Fruit fly (Drosophila melanogaster) whole organism, embryonic: ENCODE data around the gene CG15572.
A peak's percentile ranks its signal among the peaks of the same experiment; 100 is the strongest.

Experiments used
- Awh ChIP-seq: fragments of 200-800 bp; sonication (Bioruptor generic); IDR thresholded peaks from 2 replicates; pipeline ENCODE4, ENCODE4 v1.3.6; 2022; ENCODE audit warnings: missing biosample characterization, missing genetic modification characterization
- B-H1 ChIP-seq: fragments of 200-800 bp; sonication (Bioruptor generic); IDR thresholded peaks from 3 replicates; pipeline ENCODE4 v1.3.6; 2022; ENCODE audit warnings: missing biosample characterization, missing genetic modification characterization
- BEAF-32 ChIP-seq: fragments of 200-800 bp; sonication (Bioruptor generic); optimal IDR thresholded peaks from 3 replicates; lab custom pipeline; 2017; ENCODE audit warnings: missing biosample characterization, missing genetic modification characterization, mild to moderate bottlenecking, moderate library complexity, missing genetic modification reagents
- Blimp-1 ChIP-seq: fragments of 200-800 bp; sonication (Bioruptor generic); optimal IDR thresholded peaks from 3 replicates; lab custom pipeline; 2018; ENCODE audit warnings: missing biosample characterization, missing genetic modification characterization, mild to moderate bottlenecking, moderate library complexity, missing genetic modification reagents
- C15 ChIP-seq: fragments of 200-800 bp; sonication (Bioruptor generic); IDR thresholded peaks from 3 replicates; pipeline ENCODE4 v1.3.6; 2022; ENCODE audit warnings: missing biosample characterization, missing genetic modification characterization
- CG10654 ChIP-seq: fragments of 200-800 bp; sonication (Bioruptor generic); optimal IDR thresholded peaks from 2 replicates; lab custom pipeline; 2016; ENCODE audit warnings: missing biosample characterization, missing genetic modification characterization
- CG12391 ChIP-seq: fragments of 200-800 bp; sonication (Bioruptor generic); optimal IDR thresholded peaks from 3 replicates; lab custom pipeline; 2018; ENCODE audit warnings: missing biosample characterization, mild to moderate bottlenecking, missing genetic modification characterization, moderate library complexity
- CG12744 ChIP-seq: fragments of 200-800 bp; sonication (Bioruptor generic); optimal IDR thresholded peaks from 2 replicates; lab custom pipeline; 2016; ENCODE audit warnings: missing biosample characterization, missing genetic modification characterization
- CG13296 ChIP-seq: fragments of 200-800 bp; sonication (Bioruptor generic); optimal IDR thresholded peaks from 3 replicates; lab custom pipeline; 2018; ENCODE audit warnings: missing biosample characterization, mild to moderate bottlenecking, missing genetic modification characterization
- CG14014 ChIP-seq: fragments of 200-800 bp; sonication (Bioruptor generic); IDR thresholded peaks from 2 replicates; pipeline ENCODE4 v1.3.6; 2022; ENCODE audit warnings: missing biosample characterization, missing genetic modification characterization
- CG15073 ChIP-seq: fragments of 200-800 bp; sonication (Bioruptor generic); optimal IDR thresholded peaks from 2 replicates; lab custom pipeline; 2016; ENCODE audit warnings: missing biosample characterization, missing genetic modification characterization
- CG15269 ChIP-seq: fragments of 200-800 bp; sonication (Bioruptor generic); optimal IDR thresholded peaks from 2 replicates; lab custom pipeline; 2018; ENCODE audit warnings: missing biosample characterization, mild to moderate bottlenecking, missing genetic modification characterization, moderate library complexity
- CG16815 ChIP-seq: fragments of 200-800 bp; sonication (Bioruptor generic); optimal IDR thresholded peaks from 3 replicates; lab custom pipeline; 2017; ENCODE audit warnings: missing biosample characterization, mild to moderate bottlenecking, missing genetic modification characterization
- CG16863 ChIP-seq: fragments of 200-800 bp; sonication (Bioruptor generic); optimal IDR thresholded peaks from 3 replicates; lab custom pipeline; 2016; ENCODE audit warnings: missing biosample characterization, missing genetic modification characterization
- CG17829 ChIP-seq: fragments of 200-800 bp; optimal IDR thresholded peaks from 2 replicates; lab custom pipeline; 2019; ENCODE audit warnings: missing biosample characterization, mild to moderate bottlenecking, missing genetic modification characterization, moderate library complexity
- CG34422 ChIP-seq: fragments of 200-800 bp; sonication (Bioruptor generic); IDR thresholded peaks from 3 replicates; pipeline ENCODE4 v1.3.6; 2022; ENCODE audit warnings: missing biosample characterization, missing genetic modification characterization
- CG3995 ChIP-seq: fragments of 200-800 bp; sonication (Bioruptor generic); optimal IDR thresholded peaks from 3 replicates; lab custom pipeline; 2016; ENCODE audit warnings: missing biosample characterization, missing genetic modification characterization
- CG4424 ChIP-seq: fragments of 200-800 bp; sonication (Bioruptor generic); optimal IDR thresholded peaks from 3 replicates; lab custom pipeline; 2016; ENCODE audit warnings: missing biosample characterization, missing genetic modification characterization
- CG6854 ChIP-seq: fragments of 200-800 bp; sonication (Bioruptor generic); optimal IDR thresholded peaks from 3 replicates; lab custom pipeline; 2017; ENCODE audit warnings: missing biosample characterization, mild to moderate bottlenecking, missing genetic modification characterization
- CG7786 ChIP-seq: fragments of 200-800 bp; sonication (Bioruptor generic); optimal IDR thresholded peaks from 2 replicates; lab custom pipeline; 2016; ENCODE audit warnings: missing biosample characterization, missing genetic modification characterization
- CG7839 ChIP-seq: fragments of 200-800 bp; sonication (Bioruptor generic); optimal IDR thresholded peaks from 3 replicates; lab custom pipeline; 2018; ENCODE audit warnings: missing biosample characterization, mild to moderate bottlenecking, missing genetic modification characterization, moderate library complexity
- Chrac-16 ChIP-seq: fragments of 200-800 bp; sonication (Bioruptor generic); optimal IDR thresholded peaks from 3 replicates; lab custom pipeline; 2016; ENCODE audit warnings: missing biosample characterization, missing genetic modification characterization
- E2f1 ChIP-seq: fragments of 200-800 bp; sonication (Bioruptor generic); IDR thresholded peaks from 2 replicates; pipeline ENCODE4 v1.3.6; 2022; ENCODE audit warnings: missing biosample characterization, missing genetic modification characterization
- ERR ChIP-seq: fragments of 200-800 bp; sonication (Bioruptor generic); optimal IDR thresholded peaks from 2 replicates; lab custom pipeline; 2016; ENCODE audit warnings: missing biosample characterization, missing genetic modification characterization
- GATAe ChIP-seq: fragments of 200-800 bp; sonication (Bioruptor generic); conservative IDR thresholded peaks from 2 replicates; pipeline ENCODE4 v1.3.6; 2022; ENCODE audit warnings: missing biosample characterization, missing genetic modification characterization
- Hmr ChIP-seq: fragments of 200-800 bp; sonication (Bioruptor generic); optimal IDR thresholded peaks from 3 replicates; lab custom pipeline; 2017; ENCODE audit warnings: mild to moderate bottlenecking, missing biosample characterization, missing genetic modification reagents, missing genetic modification characterization
- Hr51 ChIP-seq, 2 experiments: fragments of 200-800 bp; sonication (Bioruptor generic); optimal IDR thresholded peaks; 2 replicates in 1 of 2; 3 replicates in 1 of 2; lab custom pipeline; 2016 to 2018; ENCODE audit warnings: missing biosample characterization in 2 of 2, missing genetic modification characterization in 2 of 2, mild to moderate bottlenecking in 1 of 2, moderate library complexity in 1 of 2
- Hsf ChIP-seq: fragments of 200-800 bp; sonication (Bioruptor generic); optimal IDR thresholded peaks from 3 replicates; lab custom pipeline; 2016; ENCODE audit warnings: missing biosample characterization, missing genetic modification characterization
- NfI ChIP-seq: fragments of 200-800 bp; sonication (Bioruptor generic); optimal IDR thresholded peaks from 3 replicates; lab custom pipeline; 2018; ENCODE audit warnings: missing biosample characterization, mild to moderate bottlenecking, missing genetic modification characterization, moderate library complexity
- Rfx ChIP-seq: fragments of 200-800 bp; sonication (Bioruptor generic); IDR thresholded peaks from 2 replicates; pipeline ENCODE4 v1.3.6; 2022; ENCODE audit warnings: missing biosample characterization, missing genetic modification characterization
- Trl ChIP-seq, 3 experiments: fragments of >200 bp in 2 of 3; fragments of 200-800 bp in 1 of 3; sonication (Bioruptor generic) in 1 of 3; optimal IDR thresholded peaks; 2 replicates in 1 of 3; 3 replicates in 2 of 3; lab custom pipeline; 2016 to 2017; ENCODE audit warnings: missing biosample characterization in 1 of 3, missing genetic modification characterization in 1 of 3
- az2 ChIP-seq: fragments of 200-800 bp; sonication (Bioruptor generic); optimal IDR thresholded peaks from 3 replicates; lab custom pipeline; 2016; ENCODE audit warnings: missing biosample characterization, missing genetic modification characterization
- bcd ChIP-seq: fragments of 200-800 bp; sonication (Bioruptor generic); optimal IDR thresholded peaks from 2 replicates; lab custom pipeline; 2017; ENCODE audit warnings: missing biosample characterization, mild to moderate bottlenecking, missing genetic modification characterization
- cwo ChIP-seq: fragments of 200-800 bp; sonication (Bioruptor generic); optimal IDR thresholded peaks from 3 replicates; lab custom pipeline; 2017; ENCODE audit warnings: missing biosample characterization, missing genetic modification characterization, mild to moderate bottlenecking, moderate library complexity, missing genetic modification reagents
- danr ChIP-seq: fragments of 200-800 bp; sonication (Bioruptor generic); IDR thresholded peaks from 2 replicates; pipeline ENCODE4 v1.3.6; 2022; ENCODE audit warnings: missing biosample characterization, missing genetic modification characterization
- knrl ChIP-seq: fragments of 200-800 bp; sonication (Bioruptor generic); IDR thresholded peaks from 3 replicates; pipeline ENCODE4 v1.3.6; 2022; ENCODE audit warnings: missing biosample characterization, missing genetic modification characterization; ENCODE audit not compliant: partially characterized antibody
- lab ChIP-seq: fragments of 200-800 bp; sonication (Bioruptor generic); optimal IDR thresholded peaks from 3 replicates; lab custom pipeline; 2017; ENCODE audit warnings: missing biosample characterization, missing genetic modification characterization, mild to moderate bottlenecking, moderate library complexity, missing genetic modification reagents
- org-1 ChIP-seq: fragments of 200-800 bp; sonication (Bioruptor generic); optimal IDR thresholded peaks from 2 replicates; lab custom pipeline; 2017; ENCODE audit warnings: missing biosample characterization, missing genetic modification characterization
- pan ChIP-seq, 4 experiments: fragments of >200 bp in 3 of 4; fragments of 200-800 bp in 1 of 4; sonication (Bioruptor generic) in 1 of 4; optimal IDR thresholded peaks in 3 of 4; IDR thresholded peaks in 1 of 4; 2 replicates each; pipeline versions ENCODE4 v1.3.6 to Lab custom; 2017 to 2022; ENCODE audit warnings: missing biosample characterization in 2 of 4, missing genetic modification characterization in 2 of 4, mixed read lengths in 1 of 4
- pb ChIP-seq: fragments of 200-800 bp; sonication (Bioruptor generic); optimal IDR thresholded peaks from 3 replicates; lab custom pipeline; 2016; ENCODE audit warnings: missing biosample characterization, missing genetic modification characterization
- pnt ChIP-seq: fragments of 200-800 bp; sonication (Bioruptor generic); optimal IDR thresholded peaks from 3 replicates; lab custom pipeline; 2016; ENCODE audit warnings: missing biosample characterization, missing genetic modification characterization
- sc ChIP-seq, 3 experiments: fragments of >200 bp in 2 of 3; fragments of 200-800 bp in 1 of 3; sonication (Bioruptor generic) in 1 of 3; optimal IDR thresholded peaks; 2 replicates in 2 of 3; 3 replicates in 1 of 3; lab custom pipeline; 2017; ENCODE audit warnings: mild to moderate bottlenecking in 1 of 3, missing biosample characterization in 1 of 3, missing genetic modification characterization in 1 of 3, missing genetic modification reagents in 1 of 3
- sd ChIP-seq: fragments of 200-800 bp; sonication (Bioruptor generic); optimal IDR thresholded peaks from 3 replicates; lab custom pipeline; 2018; ENCODE audit warnings: missing biosample characterization, mild to moderate bottlenecking, missing genetic modification characterization, moderate library complexity
- tin ChIP-seq: fragments of 200-800 bp; sonication (Bioruptor generic); optimal IDR thresholded peaks from 3 replicates; lab custom pipeline; 2016; ENCODE audit warnings: missing biosample characterization, missing genetic modification characterization
- tll ChIP-seq, 2 experiments: fragments of 200-800 bp in 1 of 2; fragments of >200 bp in 1 of 2; sonication (Bioruptor generic) in 1 of 2; optimal IDR thresholded peaks; 2 replicates each; lab custom pipeline; 2017 to 2019; ENCODE audit warnings: missing biosample characterization in 2 of 2, missing genetic modification characterization in 2 of 2, mild to moderate bottlenecking in 1 of 2, moderate library complexity in 1 of 2
- ttk ChIP-seq: fragments of 200-800 bp; sonication (Bioruptor generic); IDR thresholded peaks from 2 replicates; pipeline ENCODE4 v2.1.2; 2022; ENCODE audit warnings: missing biosample characterization, missing genetic modification characterization
- vfl ChIP-seq: fragments of 200-800 bp; sonication (Bioruptor generic); optimal IDR thresholded peaks from 2 replicates; lab custom pipeline; 2016; ENCODE audit warnings: missing biosample characterization, missing genetic modification characterization
- wek ChIP-seq: fragments of 200-800 bp; sonication (Bioruptor generic); optimal IDR thresholded peaks from 3 replicates; lab custom pipeline; 2018; ENCODE audit warnings: missing biosample characterization, mild to moderate bottlenecking, missing genetic modification characterization, moderate library complexity

The CG15572 gene

dm6 chrX:4262661-4263060 lies 5.8 kb upstream of the CG15572 start (continued):
- TF ChIP-seq CG14014 (GFP tag; lab: Robert Waterston, UW): 0 out of 2 replicates have a peak, but pooled peaks have one; percentile 38
- TF ChIP-seq CG15269 (tag; lab: Kevin White, UChicago): peak; percentile 53
- peak; percentile 35 for TF ChIP-seq pnt (GFP tag; lab: Kevin White, UChicago)
- TF ChIP-seq CG6854 (GFP tag; lab: Kevin White, UChicago): peak; percentile 35
- TF ChIP-seq ERR (GFP tag; lab: Kevin White, UChicago): no peak
- TF ChIP-seq E2f1 (GFP tag; lab: Robert Waterston, UW): 0 out of 2 replicates have a peak, but pooled peaks have one; percentile 39
- TF ChIP-seq NfI: peak; percentile 53
- peak; percentile 32 for TF ChIP-seq CG13296
- peak; percentile 5 for TF ChIP-seq pb
- no peak for TF ChIP-seq tll (GFP tag; optimal IDR thresholded peaks at IDR 0.05; lab: Kevin White, UChicago)
- no peak for TF ChIP-seq CG3995 (GFP tag; lab: Kevin White, UChicago)
- TF ChIP-seq C15: no peak
- TF ChIP-seq danr (GFP tag; lab: Robert Waterston, UW): 0 out of 2 replicates have a peak, but pooled peaks have one; percentile 7
- no peak for TF ChIP-seq BEAF-32 (GFP tag; lab: Kevin White, UChicago)
- no peak for TF ChIP-seq CG34422 (GFP tag; lab: Robert Waterston, UW)
- TF ChIP-seq Hr51 (GFP tag; optimal IDR thresholded peaks at IDR 0.05; lab: Kevin White, UChicago): peak in 1 of 2 experiments; percentile 38
- TF ChIP-seq GATAe: no peak
- TF ChIP-seq B-H1 (GFP tag; lab: Robert Waterston, UW): no peak
- peak; percentile 38 for TF ChIP-seq Hsf
- TF ChIP-seq pan (optimal IDR thresholded peaks at IDR 0.05; lab: Kevin White, UChicago): no peak
- peak in 1 of 2 experiments; percentile 30 for TF ChIP-seq pan (GFP tag; optimal IDR thresholded peaks at IDR 0.05 in 1 of 2, IDR thresholded peaks at IDR 0.05 in 1 of 2)
- TF ChIP-seq vfl (GFP tag; lab: Kevin White, UChicago): no peak
- peak; percentile 57 for TF ChIP-seq cwo (GFP tag; lab: Kevin White, UChicago)
- TF ChIP-seq CG7839: peak; percentile 68
- no peak for TF ChIP-seq Trl (optimal IDR thresholded peaks at IDR 0.05; lab: Kevin White, UChicago)
- TF ChIP-seq Trl (GFP tag; optimal IDR thresholded peaks at IDR 0.05; lab: Kevin White, UChicago): peak; percentile 28
- TF ChIP-seq CG12391: peak; percentile 41
- no peak for TF ChIP-seq sd
- no peak for TF ChIP-seq knrl (GFP tag; lab: Robert Waterston, UW)
- TF ChIP-seq wek: peak; percentile 22
- TF ChIP-seq lab (GFP tag; lab: Kevin White, UChicago): peak; percentile 74
- TF ChIP-seq CG17829 (tag; lab: Kevin White, UChicago): no peak
- peak; percentile 72 for TF ChIP-seq Rfx (GFP tag; lab: Robert Waterston, UW)
- TF ChIP-seq bcd (GFP tag; lab: Kevin White, UChicago): peak; percentile 51
- TF ChIP-seq tin (GFP tag; lab: Kevin White, UChicago): peak; percentile 25
- peak; percentile 5 for TF ChIP-seq CG16815
- TF ChIP-seq Hmr (GFP tag; lab: Kevin White, UChicago): peak; percentile 72
- TF ChIP-seq ttk (GFP tag; lab: Robert Waterston, UW): peak; percentile 16; the same call in 1 of the 2 replicates
- TF ChIP-seq CG15073: no peak
- TF ChIP-seq CG4424 (GFP tag; lab: Kevin White, UChicago): peak; percentile 28
- TF ChIP-seq CG12744 (GFP tag; lab: Kevin White, UChicago): no peak
- TF ChIP-seq sc (optimal IDR thresholded peaks at IDR 0.05; lab: Kevin White, UChicago): no peak
- no peak for TF ChIP-seq sc (GFP tag; optimal IDR thresholded peaks at IDR 0.05; lab: Kevin White, UChicago)
- peak; percentile 7 for TF ChIP-seq CG16863 (GFP tag; lab: Kevin White, UChicago)
- peak; percentile 39 for TF ChIP-seq Blimp-1 (GFP tag; lab: Kevin White, UChicago)
- peak; percentile 42 for TF ChIP-seq org-1 (GFP tag; lab: Kevin White, UChicago)
- no peak for TF ChIP-seq CG10654 (GFP tag; lab: Kevin White, UChicago)
- TF ChIP-seq Awh (GFP tag; lab: Robert Waterston, UW): 0 out of 2 replicates have a peak, but pooled peaks have one; percentile 12
- peak; percentile 36 for TF ChIP-seq CG7786
- peak; percentile 28 for TF ChIP-seq az2
- TF ChIP-seq Chrac-16 (GFP tag; lab: Kevin White, UChicago): peak; percentile 24
